Worm (Caenorhabditis elegans): ENCODE data around the gene T07C4.3.

DNA sequence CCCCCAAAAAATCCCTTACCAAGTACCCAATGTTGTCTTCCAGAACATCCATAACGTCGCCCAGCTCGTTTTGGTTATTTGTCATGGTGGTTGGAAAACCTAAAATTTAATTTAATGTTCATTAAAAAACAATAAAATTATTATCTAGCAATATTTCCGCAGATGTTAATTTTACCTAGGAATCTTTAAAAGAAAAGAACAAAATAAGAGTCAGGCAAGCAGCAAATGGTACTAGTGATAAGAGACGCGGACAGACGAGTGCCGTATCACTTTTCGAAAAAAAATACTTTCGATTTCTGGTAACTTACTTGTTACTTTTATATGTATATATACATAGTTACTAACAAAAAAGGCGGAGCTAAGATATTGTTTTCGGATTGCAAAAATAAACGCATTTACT lies 40.9 kb upstream of the T07C4.3 start, which contains the start of gene T07A5.7:
- TF ChIP-seq ama-1 (optimal IDR thresholded peaks at IDR 0.05) (no peak), nhr-28 (tag; optimal IDR thresholded peaks at IDR 0.05) (no peak), sptf-1 (tag; optimal IDR thresholded peaks at IDR 0.05) (no peak), lsy-2 (tag; optimal IDR thresholded peaks at IDR 0.05) (no peak), blmp-1 (tag; optimal IDR thresholded peaks at IDR 0.05) (no peak), ztf-4 (tag; optimal IDR thresholded peaks at IDR 0.05) (no peak), unc-30 (tag; optimal IDR thresholded peaks at IDR 0.05) (no peak), nhr-85 (tag) (no peak), lin-39 (tag; optimal IDR thresholded peaks at IDR 0.05) (no peak), egl-13 (tag; optimal IDR thresholded peaks at IDR 0.05) (no peak)
